Worm (Caenorhabditis elegans): Measurements from ENCODE around the gene T26C5.3.

- TF ChIP-seq lin-13 (tag; optimal IDR thresholded peaks at IDR 0.05) (no peak), ztf-11 (tag; optimal IDR thresholded peaks at IDR 0.05) (no peak), lsy-2 (tag; optimal IDR thresholded peaks at IDR 0.05) (no peak), nhr-2 (tag; optimal IDR thresholded peaks at IDR 0.05) (no peak), elt-3 (tag; optimal IDR thresholded peaks at IDR 0.05) (no peak), snpc-4 (tag; optimal IDR thresholded peaks at IDR 0.05) (no peak), mep-1 (tag; optimal IDR thresholded peaks at IDR 0.05) (no peak), pha-4 (tag; optimal IDR thresholded peaks at IDR 0.05) (no peak), elt-1 (tag; optimal IDR thresholded peaks at IDR 0.05; ENCODE audit: borderline replicate concordance, insufficient read depth) (no peak), flh-1 (GFP tag; optimal IDR thresholded peaks at IDR 0.05) (no peak), mab-5 (tag; optimal IDR thresholded peaks at IDR 0.05) (no peak), nhr-76 (tag; optimal IDR thresholded peaks at IDR 0.05) (no peak)
Observed at ce11 chrII:9283668-9284357, 47.4 kb downstream of the T26C5.3 start.
